Fruit fly (Drosophila melanogaster) whole organism, larva: Measurements from ENCODE around the gene RpS28a.
A peak's percentile ranks its signal among the peaks of the same experiment; 100 is the strongest.

ENCODE experiments used
- noc ChIP-seq: fragments of 200-800 bp; sonication (Bioruptor generic); optimal IDR thresholded peaks from 3 replicates; lab custom pipeline; 2019; ENCODE audit warnings: missing biosample characterization, mild to moderate bottlenecking, missing genetic modification characterization, moderate library complexity

RpS28a gene

dm6 chr3R:30050448-30050847, 28.0 kb upstream of the RpS28a start:
- TF ChIP-seq noc (tag; lab: Kevin White, UChicago): no peak

DNA sequence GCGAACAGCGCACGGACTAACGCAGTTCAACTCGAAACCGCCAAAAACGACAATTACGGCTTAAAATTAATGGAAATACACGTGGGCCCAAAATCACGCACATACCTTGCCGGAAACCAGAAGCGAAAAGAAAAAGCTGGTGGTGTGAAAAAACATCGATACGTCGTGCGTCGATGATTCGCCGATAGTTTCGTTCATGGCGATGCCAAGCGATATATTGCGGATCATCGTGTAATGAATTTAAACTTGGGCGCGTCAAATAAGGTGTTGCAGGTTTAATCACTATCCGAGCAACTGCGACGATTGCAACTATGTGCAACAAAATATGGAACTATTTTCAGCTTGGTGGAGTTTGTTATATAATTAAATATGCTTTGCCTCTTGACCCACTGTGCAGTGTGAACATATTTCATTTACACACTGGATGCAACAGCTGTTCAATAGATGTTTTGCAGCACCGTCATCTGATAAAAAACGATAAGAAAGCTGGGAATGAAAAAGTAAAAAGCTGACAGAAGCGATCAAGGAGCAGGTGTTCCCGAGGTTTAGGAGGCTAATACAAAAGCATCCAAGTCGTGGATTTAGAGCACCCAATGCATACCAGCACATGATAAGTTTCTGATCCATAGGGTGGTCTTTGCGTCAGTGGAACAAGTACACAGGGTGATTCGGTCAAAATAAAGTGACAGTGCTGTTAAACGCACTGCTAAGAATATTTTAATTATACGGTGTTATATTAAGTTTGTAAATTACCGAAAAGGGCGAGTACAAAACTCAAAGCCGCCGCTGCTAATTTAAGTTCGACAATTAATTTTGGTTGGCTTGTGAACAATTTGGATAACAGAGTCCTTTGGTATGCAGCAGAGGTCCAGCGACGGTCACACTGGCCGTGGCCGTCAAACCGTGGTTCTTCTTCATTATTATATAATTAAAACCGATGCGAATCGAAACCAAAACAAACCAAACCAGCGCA, 23.9 kb upstream of the RpS28a start, which contains the start of the genes RpL32 and CG7943:
TSS of gene RpL32 (minus strand) at position 133 of the 973 bp plus-strand sequence.
TSS of gene CG7943 (plus strand) at position 442 of the 973 bp plus-strand sequence.
- peak; percentile 90 for TF ChIP-seq noc (tag; lab: Kevin White, UChicago)

dm6 chr3R:30043139-30043744, 20.8 kb upstream of the RpS28a start, which contains the start of gene Sry-delta:
TSS of gene Sry-delta (plus strand) at chr3R:30043341.
- no peak for TF ChIP-seq noc (tag; lab: Kevin White, UChicago)

dm6 chr3R:30040879-30041278, 18.4 kb upstream of the RpS28a start:
- no peak for TF ChIP-seq noc (tag; lab: Kevin White, UChicago)

- no peak for TF ChIP-seq noc (tag; lab: Kevin White, UChicago)
These were observed 17.0 kb upstream of the RpS28a start, which contains the start of the genes janA, Sry-alpha and Sry-beta for dm6 chr3R:30039494-30039893. TSS of gene janA (minus strand) at chr3R:30039533. TSS of gene Sry-alpha (plus strand) at chr3R:30039719. TSS of gene Sry-beta (plus strand) at chr3R:30039719.

DNA sequence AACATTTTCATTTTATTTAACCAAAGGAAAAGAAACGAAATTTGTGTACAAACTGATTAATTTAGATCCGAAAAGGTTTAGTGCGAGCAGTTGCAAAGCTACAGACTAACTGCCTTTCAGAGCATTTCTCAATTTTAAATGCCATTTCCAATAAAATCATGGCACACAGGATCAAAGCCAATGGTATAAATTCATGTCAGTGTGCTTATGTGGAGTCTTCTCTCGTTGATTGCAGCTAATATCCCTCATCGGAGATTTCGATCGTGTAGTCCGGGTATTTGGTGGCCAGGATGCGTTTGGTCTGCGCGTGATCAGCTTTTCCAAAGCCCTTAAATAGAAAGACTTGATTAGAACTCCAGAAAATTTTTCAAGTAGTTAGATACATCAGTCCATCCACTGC, 16.2 kb upstream of the RpS28a start, which contains the start of gene janB:
TSS of gene janB (minus strand) at position 101 of the 400 bp plus-strand sequence.
- no peak for TF ChIP-seq noc (tag; lab: Kevin White, UChicago)

dm6 chr3R:30037630-30038029, 15.2 kb upstream of the RpS28a start, which contains the start of gene ocn:
TSS of gene ocn (minus strand) at chr3R:30037730.
- no peak for TF ChIP-seq noc (tag; lab: Kevin White, UChicago)

DNA sequence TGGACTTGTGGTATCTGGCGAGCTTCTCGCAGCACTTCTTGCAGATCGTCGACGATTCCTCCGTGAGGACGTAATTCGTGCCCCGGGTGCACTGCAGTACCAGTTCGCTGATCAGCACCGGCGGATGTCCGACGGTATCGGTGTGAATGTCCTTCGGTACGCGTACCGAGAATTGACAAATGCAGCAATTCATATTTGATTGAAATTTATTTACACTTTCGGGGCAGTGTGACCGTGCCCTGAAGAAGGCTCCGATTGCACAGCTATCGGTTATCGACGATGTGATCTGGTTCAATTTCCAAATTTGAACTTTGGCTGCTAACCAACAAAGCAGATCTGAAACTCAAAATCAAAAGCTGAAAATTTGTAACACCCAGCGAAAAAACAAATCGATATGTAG, 14.2 kb upstream of the RpS28a start, which contains the start of gene ZIPIC:
TSS of gene ZIPIC (minus strand) at position 262 of the 400 bp plus-strand sequence.
- no peak for TF ChIP-seq noc (tag; lab: Kevin White, UChicago)

DNA sequence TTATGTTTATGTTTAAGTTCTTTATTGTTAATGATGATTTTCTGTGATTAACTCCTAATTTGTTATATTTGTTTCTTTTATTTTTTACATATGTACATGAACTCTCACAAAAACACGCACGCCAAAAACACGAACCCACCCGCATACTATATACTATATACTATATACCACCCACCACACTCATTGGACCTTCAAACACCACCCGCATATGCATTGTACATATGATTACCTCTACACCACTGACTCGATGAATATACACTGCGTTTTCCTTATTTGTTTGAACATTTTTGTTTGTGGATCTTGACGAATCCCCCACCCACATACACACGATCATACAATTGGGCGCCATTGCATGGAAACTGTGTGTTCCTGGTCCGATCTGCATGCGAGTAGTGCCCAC, 9.8 kb upstream of the RpS28a start:
- TF ChIP-seq noc (tag; lab: Kevin White, UChicago): no peak

dm6 chr3R:30030061-30030460, 7.6 kb upstream of the RpS28a start:
- TF ChIP-seq noc (tag; lab: Kevin White, UChicago): no peak

DNA sequence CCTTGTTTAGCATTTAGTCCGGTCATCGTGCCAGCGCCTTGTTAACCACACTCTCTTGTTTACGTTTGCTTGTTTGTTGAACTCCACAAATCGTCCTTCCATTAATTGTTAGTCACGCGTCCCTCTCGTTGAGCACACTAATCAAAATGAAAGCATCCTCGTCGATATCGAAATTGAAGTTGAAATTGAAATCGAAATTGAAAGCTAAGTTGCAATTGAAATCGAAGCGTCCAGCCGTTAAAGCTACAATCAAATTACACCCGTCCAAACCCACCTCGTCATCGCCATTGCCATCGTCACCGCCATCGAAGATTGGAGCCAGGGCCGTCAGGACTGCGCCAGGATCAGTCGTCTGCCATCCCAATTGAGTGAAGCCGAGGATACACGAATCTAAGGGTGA, 997 bp upstream of the RpS28a start:
- no peak for TF ChIP-seq noc (tag; lab: Kevin White, UChicago)

DNA sequence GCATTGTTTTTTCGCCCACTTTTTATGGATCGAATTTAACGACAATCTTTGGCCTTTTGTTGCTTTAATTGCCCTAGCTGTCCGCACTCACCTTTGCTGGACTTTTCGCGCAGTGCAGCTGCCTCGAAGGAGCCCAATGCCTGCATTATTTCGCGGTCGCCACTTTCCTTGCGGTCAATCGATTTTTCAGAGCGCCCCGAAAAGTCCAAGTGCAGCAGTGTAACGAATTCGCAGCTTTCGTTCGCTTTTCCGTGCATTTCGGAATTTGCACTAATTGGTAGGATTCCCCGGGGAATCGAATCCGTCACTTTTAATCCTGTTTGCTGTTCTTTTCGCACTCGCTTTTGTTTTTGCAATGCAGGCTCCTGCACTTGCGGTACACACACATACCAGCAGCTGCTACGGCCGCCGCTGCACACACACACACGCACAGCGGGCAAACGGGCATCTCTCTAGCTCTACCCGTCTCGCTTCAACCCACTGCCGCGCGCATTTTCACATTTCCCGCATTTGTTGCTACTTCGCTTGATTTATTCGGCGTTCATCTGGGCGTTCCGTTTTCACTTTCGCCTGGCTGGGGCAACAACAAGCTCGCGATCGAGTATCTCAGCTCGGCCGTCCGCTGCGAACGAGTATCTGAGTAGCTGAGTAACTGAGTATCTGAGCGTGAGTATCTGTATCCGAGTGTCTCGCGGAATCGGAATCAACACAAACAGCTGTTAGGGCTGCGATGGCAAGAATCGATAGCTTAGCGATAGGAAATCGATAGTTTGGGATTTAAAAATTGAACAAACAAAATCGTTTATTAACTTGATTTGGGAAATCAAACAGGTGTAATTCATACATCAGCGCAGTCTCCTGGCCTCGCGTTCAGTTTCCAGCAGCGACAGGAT, 643 bp downstream of the RpS28a start, which contains the start of gene Mgat2:
TSS of gene Mgat2 (minus strand) at position 663 of the 893 bp plus-strand sequence.
- TF ChIP-seq noc (tag; lab: Kevin White, UChicago): no peak

- TF ChIP-seq noc (tag; lab: Kevin White, UChicago): no peak
These were observed 1.4 kb downstream of the RpS28a start for dm6 chr3R:30021009-30021408.

DNA sequence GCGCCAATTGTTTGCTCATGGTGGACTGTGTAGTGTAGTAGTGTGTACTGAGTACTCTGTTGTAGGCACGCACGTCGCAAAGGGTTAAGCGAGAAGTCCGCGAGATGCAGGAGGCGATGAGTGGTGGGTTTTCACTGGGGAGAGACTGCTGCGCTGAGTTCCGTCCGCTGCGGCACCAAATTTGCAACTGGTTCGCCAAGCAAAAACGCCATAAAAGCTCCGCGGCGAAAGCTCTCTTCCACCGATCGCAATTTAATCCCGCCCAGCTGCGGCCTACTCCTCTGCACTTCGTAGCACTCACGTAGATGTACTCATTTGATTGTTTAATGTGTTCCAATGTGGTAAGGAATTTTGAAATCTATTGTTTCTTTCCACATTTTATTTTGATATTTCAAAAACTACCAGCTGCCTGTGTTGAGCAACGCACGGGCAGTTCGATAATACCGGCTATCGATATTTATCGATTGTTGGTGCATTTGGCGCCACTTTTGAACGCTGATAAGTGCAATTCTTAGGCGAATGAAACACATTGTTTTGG, 7.4 kb downstream of the RpS28a start, which contains the start of gene CG7920:
TSS of gene CG7920 (minus strand) at position 308 of the 538 bp plus-strand sequence.
- TF ChIP-seq noc (tag; lab: Kevin White, UChicago): peak; percentile 42
